Fruit fly (Drosophila melanogaster) whole organism, prepupa: ENCODE measurements around the gene CG11498.

Source experiments
- CG10631 ChIP-seq: fragments of 200-800 bp; sonication (Bioruptor generic); optimal IDR thresholded peaks from 2 replicates; lab custom pipeline; 2016; ENCODE audit warnings: missing biosample characterization, missing genetic modification characterization
- CG10669 ChIP-seq: fragments of 200-800 bp; sonication (Bioruptor generic); optimal IDR thresholded peaks from 3 replicates; lab custom pipeline; 2018; ENCODE audit warnings: missing biosample characterization, mild to moderate bottlenecking, missing genetic modification characterization, moderate library complexity
- CG11294 ChIP-seq: fragments of 200-800 bp; sonication (Bioruptor generic); IDR thresholded peaks from 2 replicates; pipeline ENCODE4 v1.3.6; 2022; ENCODE audit warnings: missing biosample characterization, missing genetic modification characterization
- CG11902 ChIP-seq: fragments of 200-800 bp; sonication (Bioruptor generic); optimal IDR thresholded peaks from 3 replicates; lab custom pipeline; 2016; ENCODE audit warnings: missing biosample characterization, missing genetic modification characterization
- CG15336 ChIP-seq: fragments of 200-800 bp; sonication (Bioruptor generic); IDR thresholded peaks from 2 replicates; pipeline ENCODE4 v1.3.6; 2022; ENCODE audit warnings: missing biosample characterization, missing genetic modification characterization
- CG3032 ChIP-seq: fragments of 200-800 bp; optimal IDR thresholded peaks from 2 replicates; lab custom pipeline; 2019; ENCODE audit warnings: missing biosample characterization, mild to moderate bottlenecking, missing genetic modification characterization, moderate library complexity
- CG34406 ChIP-seq: fragments of 200-800 bp; sonication (Bioruptor generic); optimal IDR thresholded peaks from 3 replicates; lab custom pipeline; 2016; ENCODE audit warnings: missing biosample characterization, missing genetic modification characterization
- CG3919 ChIP-seq: fragments of 200-800 bp; sonication (Bioruptor generic); optimal IDR thresholded peaks from 3 replicates; lab custom pipeline; 2016; ENCODE audit warnings: missing biosample characterization, missing genetic modification characterization
- CG6276 ChIP-seq: fragments of 200-800 bp; sonication (Bioruptor generic); optimal IDR thresholded peaks from 2 replicates; lab custom pipeline; 2017; ENCODE audit warnings: missing biosample characterization, mild to moderate bottlenecking, missing genetic modification characterization
- CG6808 ChIP-seq: fragments of 200-800 bp; sonication (Bioruptor generic); optimal IDR thresholded peaks from 3 replicates; lab custom pipeline; 2017; ENCODE audit warnings: missing biosample characterization, missing genetic modification characterization, mild to moderate bottlenecking, moderate library complexity, missing genetic modification reagents
- CG6854 ChIP-seq: fragments of 200-800 bp; sonication (Bioruptor generic); optimal IDR thresholded peaks from 2 replicates; lab custom pipeline; 2017; ENCODE audit warnings: missing biosample characterization, mild to moderate bottlenecking, missing genetic modification characterization
- CG8119 ChIP-seq: fragments of 200-800 bp; sonication (Bioruptor generic); IDR thresholded peaks from 3 replicates; pipeline ENCODE4 v1.3.6; 2022; ENCODE audit warnings: missing biosample characterization, missing genetic modification characterization
- CG9139 ChIP-seq: fragments of 200-800 bp; sonication (Bioruptor generic); optimal IDR thresholded peaks from 3 replicates; lab custom pipeline; 2017; ENCODE audit warnings: missing biosample characterization, mild to moderate bottlenecking, missing genetic modification characterization
- Eip78C ChIP-seq: fragments of 200-800 bp; sonication (Bioruptor generic); peaks from one replicate; lab custom pipeline; 2016; ENCODE audit warnings: missing biosample characterization, missing genetic modification characterization
- Eip93F ChIP-seq: fragments of 200-800 bp; sonication (Bioruptor generic); optimal IDR thresholded peaks from 2 replicates; lab custom pipeline; 2016; ENCODE audit warnings: missing biosample characterization, mild to moderate bottlenecking, missing genetic modification characterization
- Ets96B ChIP-seq: fragments of 200-800 bp; optimal IDR thresholded peaks from 2 replicates; lab custom pipeline; 2019; ENCODE audit warnings: missing biosample characterization, mild to moderate bottlenecking, missing genetic modification characterization, moderate library complexity
- Hr4 ChIP-seq: fragments of 200-800 bp; sonication (Bioruptor generic); optimal IDR thresholded peaks from 3 replicates; lab custom pipeline; 2016; ENCODE audit warnings: missing biosample characterization, missing genetic modification characterization
- Met ChIP-seq: fragments of 200-800 bp; sonication (Bioruptor generic); optimal IDR thresholded peaks from 3 replicates; lab custom pipeline; 2016; ENCODE audit warnings: missing biosample characterization, missing genetic modification characterization
- achi ChIP-seq: fragments of 200-800 bp; sonication (Bioruptor generic); optimal IDR thresholded peaks from 3 replicates; lab custom pipeline; 2016; ENCODE audit warnings: missing biosample characterization, missing genetic modification characterization
- acj6 ChIP-seq: fragments of 200-800 bp; sonication (Bioruptor generic); optimal IDR thresholded peaks from 3 replicates; lab custom pipeline; 2016; ENCODE audit warnings: missing biosample characterization, missing genetic modification characterization
- cyc ChIP-seq: fragments of 200-800 bp; sonication (Bioruptor generic); optimal IDR thresholded peaks from 3 replicates; lab custom pipeline; 2016; ENCODE audit warnings: missing biosample characterization, missing genetic modification characterization
- eg ChIP-seq: fragments of 200-800 bp; sonication (Bioruptor generic); IDR thresholded peaks from 3 replicates; pipeline ENCODE4 v1.3.6; 2022; ENCODE audit warnings: missing biosample characterization, missing genetic modification characterization
- esn ChIP-seq: fragments of 200-800 bp; sonication (Bioruptor generic); optimal IDR thresholded peaks from 2 replicates; lab custom pipeline; 2016; ENCODE audit warnings: missing biosample characterization, mild to moderate bottlenecking, missing genetic modification characterization, moderate library complexity
- fd59A ChIP-seq: fragments of 200-800 bp; sonication (Bioruptor generic); optimal IDR thresholded peaks from 2 replicates; lab custom pipeline; 2017; ENCODE audit warnings: missing biosample characterization, mild to moderate bottlenecking, missing genetic modification characterization, missing genetic modification reagents
- fd85E ChIP-seq: fragments of 200-800 bp; sonication (Bioruptor generic); optimal IDR thresholded peaks from 3 replicates; lab custom pipeline; 2016; ENCODE audit warnings: missing biosample characterization, missing genetic modification characterization
- fkh ChIP-seq: fragments of 200-800 bp; sonication (Bioruptor generic); optimal IDR thresholded peaks from 3 replicates; lab custom pipeline; 2017; ENCODE audit warnings: missing biosample characterization, mild to moderate bottlenecking, missing genetic modification characterization, moderate library complexity
- lz ChIP-seq: fragments of 200-800 bp; sonication (Bioruptor generic); optimal IDR thresholded peaks from 3 replicates; lab custom pipeline; 2016; ENCODE audit warnings: missing biosample characterization, missing genetic modification characterization
- net ChIP-seq: fragments of 200-800 bp; sonication (Bioruptor generic); optimal IDR thresholded peaks from 3 replicates; lab custom pipeline; 2016; ENCODE audit warnings: missing biosample characterization, missing genetic modification characterization
- ss ChIP-seq, 2 experiments: fragments of 200-800 bp; sonication (Bioruptor generic); optimal IDR thresholded peaks; 2 replicates in 1 of 2; 3 replicates in 1 of 2; lab custom pipeline; 2017 to 2018; ENCODE audit warnings: mild to moderate bottlenecking in 2 of 2, missing biosample characterization in 2 of 2, missing genetic modification characterization in 2 of 2, moderate library complexity in 1 of 2
- topi ChIP-seq: fragments of 200-800 bp; sonication (Bioruptor generic); optimal IDR thresholded peaks from 3 replicates; lab custom pipeline; 2016; ENCODE audit warnings: missing biosample characterization, missing genetic modification characterization

Gene CG11498

dm6 chr3R:30189836-30190235 lies 29.6 kb upstream of the CG11498 start (continued):
- TF ChIP-seq Met (peak; percentile 69), ss (GFP tag; optimal IDR thresholded peaks at IDR 0.05; lab: Kevin White, UChicago) (peak; percentile 22 to 54), CG15336 (peak; percentile 35; the same call in 1 of the 2 replicates), CG6808 (GFP tag; lab: Kevin White, UChicago) (peak; percentile 58), CG11902 (GFP tag; lab: Kevin White, UChicago) (peak; percentile 63), Ets96B (peak; percentile 60), esn (GFP tag; lab: Kevin White, UChicago) (peak; percentile 80), lz (GFP tag; lab: Kevin White, UChicago) (peak; percentile 70)

DNA sequence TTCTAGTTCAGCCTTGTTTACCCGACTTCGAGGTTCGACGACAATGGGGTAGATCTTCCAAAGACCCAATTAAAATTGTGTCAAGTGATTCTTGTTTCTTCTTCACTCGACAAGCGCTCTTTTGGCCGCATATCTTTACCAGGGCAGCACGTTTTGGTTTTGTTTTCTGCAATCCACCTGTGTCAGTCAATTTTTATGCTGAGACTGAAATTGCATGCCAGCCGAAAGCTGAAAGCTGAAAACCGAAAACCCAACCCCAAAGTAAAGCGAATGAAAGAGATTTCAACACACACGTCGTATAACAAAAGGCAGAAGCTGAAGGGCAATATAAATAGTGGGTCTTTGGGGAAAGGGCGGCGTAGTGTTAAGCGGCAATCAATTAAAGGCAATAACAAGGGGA lies 29.1 kb upstream of the CG11498 start:
- TF ChIP-seq fkh (GFP tag; lab: Kevin White, UChicago) (no peak), CG10631 (GFP tag; lab: Kevin White, UChicago) (no peak), lz (GFP tag; lab: Kevin White, UChicago) (no peak), topi (GFP tag; lab: Kevin White, UChicago) (no peak), CG3032 (tag; lab: Kevin White, UChicago) (no peak), Eip93F (GFP tag; lab: Kevin White, UChicago) (no peak), CG10669 (GFP tag; lab: Kevin White, UChicago) (no peak)

dm6 chr3R:30183872-30184271 lies 23.6 kb upstream of the CG11498 start:
- peak; percentile 13 for TF ChIP-seq Eip78C (GFP tag; lab: Kevin White, UChicago)
- no peak for TF ChIP-seq acj6 (GFP tag; lab: Kevin White, UChicago)

dm6 chr3R:30179934-30180333 lies 19.7 kb upstream of the CG11498 start, which contains the start of gene Bet5:
Gene Bet5, plus strand, starts transcription at chr3R:30180232.
- TF ChIP-seq CG8119 (no peak), lz (GFP tag; lab: Kevin White, UChicago) (no peak), achi (no peak), cyc (GFP tag; lab: Kevin White, UChicago) (no peak), topi (GFP tag; lab: Kevin White, UChicago) (no peak), CG6808 (GFP tag; lab: Kevin White, UChicago) (peak; percentile 100), CG6854 (GFP tag; lab: Kevin White, UChicago) (no peak), CG3919 (GFP tag; lab: Kevin White, UChicago) (no peak), CG9139 (GFP tag; lab: Kevin White, UChicago) (no peak), Eip78C (GFP tag; lab: Kevin White, UChicago) (peak; percentile 31)
- TF ChIP-seq, all 60 proteins: peak for 2

DNA sequence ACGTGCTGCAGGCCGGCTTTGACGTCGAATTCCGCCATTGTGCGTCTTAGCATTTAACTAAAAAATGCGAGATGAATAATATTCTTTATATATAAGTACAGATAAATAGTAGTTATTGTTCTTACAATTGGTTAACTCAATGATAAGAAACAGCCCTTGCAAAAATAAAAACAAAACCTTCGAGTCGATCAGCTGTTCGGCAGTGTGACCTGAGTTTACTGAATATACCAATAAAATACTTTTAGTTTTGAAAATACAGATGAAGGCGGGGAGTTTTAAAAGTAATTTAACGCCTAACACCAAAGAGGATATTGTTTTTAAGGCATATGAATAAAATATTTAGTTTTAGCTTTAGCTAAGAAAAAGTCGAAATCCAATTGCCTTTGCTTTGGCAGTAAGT lies 17.2 kb upstream of the CG11498 start, which contains the start of the genes CG1983 and CG15530:
CG1983 (minus strand) TSS at position 207 of the 400 bp plus-strand sequence.
CG15530 (plus strand) TSS at position 384 of the 400 bp plus-strand sequence.
- TF ChIP-seq topi (GFP tag; lab: Kevin White, UChicago) (no peak), CG6808 (GFP tag; lab: Kevin White, UChicago) (peak; percentile 74), net (no peak), ss (GFP tag; optimal IDR thresholded peaks at IDR 0.05; lab: Kevin White, UChicago) (no peak)

dm6 chr3R:30176314-30176713 lies 16.0 kb upstream of the CG11498 start:
- TF ChIP-seq CG8119 = no peak
- no peak for TF ChIP-seq fd85E (GFP tag; lab: Kevin White, UChicago)
- no peak for TF ChIP-seq Met
- TF ChIP-seq CG3919 (GFP tag; lab: Kevin White, UChicago) = no peak

DNA sequence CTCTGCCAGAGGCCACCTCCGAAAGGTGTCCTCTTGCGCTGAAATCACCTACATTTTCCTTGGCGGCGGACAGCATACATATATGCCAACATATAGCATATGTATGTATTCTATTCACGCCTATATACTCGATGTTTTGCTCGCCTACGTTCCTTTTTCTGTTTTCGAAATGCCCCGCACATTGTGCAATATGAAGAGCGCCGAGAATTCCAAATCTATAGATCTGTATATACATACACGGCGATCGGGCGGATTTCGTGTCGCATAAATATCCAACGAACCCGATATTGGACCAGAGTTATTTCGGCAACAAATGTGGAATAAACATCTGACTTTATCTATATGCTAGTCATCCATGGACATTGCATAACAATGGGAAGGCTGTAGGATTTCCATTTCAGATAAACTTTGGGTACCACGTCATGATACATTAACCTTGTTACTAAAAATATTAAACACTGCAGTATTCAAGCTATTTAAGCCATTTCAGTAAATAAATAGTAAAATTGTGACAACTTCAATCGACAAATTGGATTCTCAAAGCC lies 14.8 kb upstream of the CG11498 start:
- peak; percentile 5; the same call in 1 of the 3 replicates for TF ChIP-seq eg (GFP tag; lab: Robert Waterston, UW)
- TF ChIP-seq CG11902 (GFP tag; lab: Kevin White, UChicago) = no peak
- TF ChIP-seq CG6276 (GFP tag; lab: Kevin White, UChicago) = no peak
- no peak for TF ChIP-seq fd59A (GFP tag; lab: Kevin White, UChicago)
- no peak for TF ChIP-seq Hr4 (GFP tag; lab: Kevin White, UChicago)
- no peak for TF ChIP-seq CG34406
- no peak for TF ChIP-seq topi (GFP tag; lab: Kevin White, UChicago)
- TF ChIP-seq Eip78C (GFP tag; lab: Kevin White, UChicago) = peak; percentile 40
- TF ChIP-seq Eip93F (GFP tag; lab: Kevin White, UChicago) = no peak
- TF ChIP-seq cyc (GFP tag; lab: Kevin White, UChicago) = no peak
- no peak for TF ChIP-seq CG11294
